Worm (Caenorhabditis elegans): Measurements from ENCODE around the gene srh-130.

DNA sequence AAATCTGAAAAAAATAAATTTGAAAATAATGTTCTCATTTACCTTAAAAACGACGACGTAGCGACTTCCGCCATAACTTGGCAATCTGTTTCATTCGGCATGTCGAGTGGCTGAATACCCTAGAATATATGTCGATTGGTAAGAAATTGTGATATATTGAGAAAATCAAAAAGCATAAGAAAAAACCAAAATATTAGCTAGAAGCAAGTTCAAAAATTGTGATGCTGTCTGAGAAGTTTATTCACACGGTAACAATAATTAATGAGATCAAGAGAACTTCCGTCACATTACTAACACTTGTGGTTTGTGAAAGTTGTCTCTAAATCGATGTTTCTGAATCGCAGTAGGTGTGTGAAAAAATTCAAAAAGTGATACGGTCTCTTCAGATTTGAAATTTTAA, 49.0 kb upstream of the srh-130 start, which contains the start of gene srab-1:
- TF ChIP-seq him-1 (tag; optimal IDR thresholded peaks at IDR 0.05) (no peak), dao-5 (tag; optimal IDR thresholded peaks at IDR 0.05) (no peak), W03F9.2 (tag; optimal IDR thresholded peaks at IDR 0.05) (no peak)

Data from whole organism, L4/young adult.